Fruit fly (Drosophila melanogaster) Kc167 (cell line): ENCODE results near the gene CG31524.

ENCODE experiments used
- Myc ChIP-seq: fragments of >200 bp; optimal IDR thresholded peaks from 2 replicates; lab custom pipeline; 2017; ENCODE audit warnings: missing external identifiers
- Sin3A ChIP-seq: fragments of >200 bp; optimal IDR thresholded peaks from 2 replicates; lab custom pipeline; 2018; ENCODE audit warnings: missing external identifiers
- h ChIP-seq: fragments of >200 bp; optimal IDR thresholded peaks from 3 replicates; lab custom pipeline; 2018; ENCODE audit warnings: missing external identifiers
- psq ChIP-seq: fragments of >200 bp; optimal IDR thresholded peaks from 2 replicates; lab custom pipeline; 2017; ENCODE audit warnings: missing external identifiers

dm6 chr3R:30500226-30500625 lies 13.9 kb downstream of the CG31524 start, which contains the start of gene PH4alphaNE1:
- TF ChIP-seq Sin3A (lab: Kevin White, UChicago) (no peak), psq (lab: Kevin White, UChicago) (no peak), Myc (lab: Kevin White, UChicago) (no peak), h (lab: Kevin White, UChicago) (no peak)
